Worm (Caenorhabditis elegans) whole organism, L4/young adult: Measurements from ENCODE around the gene Y38E10A.28.

Experiments used
- W03F9.2 ChIP-seq: fragments of 150-350 bp; optimal IDR thresholded peaks from 2 replicates; lab custom pipeline; 2014; ENCODE audit warnings: missing biosample characterization, missing genetic modification characterization
- dao-5 ChIP-seq: sonication (generic microtip); optimal IDR thresholded peaks from 2 replicates; lab custom pipeline; 2016; ENCODE audit warnings: missing genotype, missing genetic modification characterization, moderate library complexity, missing compliant biosample characterization
- him-1 ChIP-seq: sonication (generic microtip); optimal IDR thresholded peaks from 2 replicates; lab custom pipeline; 2016; ENCODE audit warnings: missing genotype, missing genetic modification reagents, missing genetic modification characterization, missing compliant biosample characterization

- TF ChIP-seq him-1 (tag; lab: Kevin White, UChicago) = no peak
- no peak for TF ChIP-seq dao-5 (tag; lab: Kevin White, UChicago)
- no peak for TF ChIP-seq W03F9.2 (tag; lab: Kevin White, UChicago)
Measured at ce11 chrII:12672512-12672911, 43.0 kb downstream of the Y38E10A.28 start.
